Fruit fly (Drosophila melanogaster) whole organism, embryonic: ENCODE measurements around the gene CG5828.

Experiments used
- Abd-B ChIP-seq: fragments of 200-800 bp; sonication (Bioruptor generic); optimal IDR thresholded peaks from 2 replicates; lab custom pipeline; 2018; ENCODE audit warnings: missing biosample characterization, mild to moderate bottlenecking, missing genetic modification characterization, moderate library complexity
- Aef1 ChIP-seq: fragments of 200-800 bp; sonication (Bioruptor generic); IDR thresholded peaks from 3 replicates; pipeline ENCODE4 v1.3.6; 2022; ENCODE audit warnings: missing biosample characterization, missing genetic modification characterization
- Atf6 ChIP-seq: fragments of 200-800 bp; sonication (Bioruptor generic); IDR thresholded peaks from 2 replicates; pipeline ENCODE4 v1.3.6; 2022; ENCODE audit warnings: missing biosample characterization, missing genetic modification characterization
- CG1024 ChIP-seq: fragments of 200-800 bp; sonication (Bioruptor generic); IDR thresholded peaks from 2 replicates; pipeline ENCODE4 v1.3.6; 2022; ENCODE audit warnings: missing biosample characterization, missing genetic modification characterization
- CG12744 ChIP-seq: fragments of 200-800 bp; sonication (Bioruptor generic); optimal IDR thresholded peaks from 2 replicates; lab custom pipeline; 2016; ENCODE audit warnings: missing biosample characterization, missing genetic modification characterization
- CG14050 ChIP-seq: fragments of 200-800 bp; sonication (Bioruptor generic); IDR thresholded peaks from 3 replicates; pipeline ENCODE4 v1.3.6; 2022; ENCODE audit warnings: missing biosample characterization, missing genetic modification characterization
- CG14710 ChIP-seq: fragments of 200-800 bp; sonication (Bioruptor generic); optimal IDR thresholded peaks from 3 replicates; lab custom pipeline; 2019; ENCODE audit warnings: missing biosample characterization, mild to moderate bottlenecking, missing genetic modification characterization, moderate library complexity
- CG17568 ChIP-seq: fragments of 200-800 bp; sonication (Bioruptor generic); optimal IDR thresholded peaks from 2 replicates; lab custom pipeline; 2018; ENCODE audit warnings: missing biosample characterization, mild to moderate bottlenecking, missing genetic modification characterization, moderate library complexity
- CG2889 ChIP-seq: fragments of 200-800 bp; sonication (Bioruptor generic); IDR thresholded peaks from 3 replicates; pipeline ENCODE4 v1.3.6; 2022; ENCODE audit warnings: missing biosample characterization, missing genetic modification characterization
- CG3065 ChIP-seq: fragments of 200-800 bp; sonication (Bioruptor generic); optimal IDR thresholded peaks from 2 replicates; lab custom pipeline; 2016; ENCODE audit warnings: missing biosample characterization, missing genetic modification characterization
- CG31224 ChIP-seq: fragments of 200-800 bp; sonication (Bioruptor generic); IDR thresholded peaks from 2 replicates; pipeline ENCODE4 v1.3.6; 2022; ENCODE audit warnings: missing biosample characterization, missing genetic modification characterization
- CG42726 ChIP-seq: fragments of 200-800 bp; sonication (Bioruptor generic); IDR thresholded peaks from 2 replicates; pipeline ENCODE4 v1.3.6; 2022; ENCODE audit warnings: missing biosample characterization, missing genetic modification characterization; ENCODE audit not compliant: partially characterized antibody
- CG4820 ChIP-seq: fragments of 200-800 bp; sonication (Bioruptor generic); optimal IDR thresholded peaks from 3 replicates; lab custom pipeline; 2016; ENCODE audit warnings: missing biosample characterization, missing genetic modification characterization
- CG6765 ChIP-seq: fragments of 200-800 bp; sonication (Bioruptor generic); optimal IDR thresholded peaks from 3 replicates; lab custom pipeline; 2017; ENCODE audit warnings: missing biosample characterization, mild to moderate bottlenecking, missing genetic modification characterization
- CG7928 ChIP-seq: fragments of 200-800 bp; sonication (Bioruptor generic); optimal IDR thresholded peaks from 2 replicates; lab custom pipeline; 2017; ENCODE audit warnings: missing biosample characterization, mild to moderate bottlenecking, missing genetic modification characterization
- CG8765 ChIP-seq: fragments of 200-800 bp; sonication (Bioruptor generic); IDR thresholded peaks from 2 replicates; pipeline ENCODE4 v1.3.6; 2022; ENCODE audit warnings: missing biosample characterization, missing genetic modification characterization
- D19B ChIP-seq: fragments of 200-800 bp; sonication (Bioruptor generic); optimal IDR thresholded peaks from 2 replicates; lab custom pipeline; 2017; ENCODE audit warnings: missing biosample characterization, mild to moderate bottlenecking, missing genetic modification characterization
- Dad ChIP-seq: fragments of 200-800 bp; sonication (Bioruptor generic); optimal IDR thresholded peaks from 3 replicates; lab custom pipeline; 2016; ENCODE audit warnings: missing biosample characterization, missing genetic modification characterization
- Doc2 ChIP-seq: fragments of 200-800 bp; sonication (Bioruptor generic); IDR thresholded peaks from 2 replicates; pipeline ENCODE4 v1.3.6; 2022; ENCODE audit warnings: missing biosample characterization, missing genetic modification characterization
- Gsc ChIP-seq: fragments of 200-800 bp; sonication (Bioruptor generic); IDR thresholded peaks from 2 replicates; pipeline ENCODE4 v1.3.6; 2022; ENCODE audit warnings: missing biosample characterization, missing genetic modification characterization
- H2.0 ChIP-seq: fragments of 200-800 bp; sonication (Bioruptor generic); IDR thresholded peaks from 2 replicates; pipeline ENCODE4 v1.3.6; 2022; ENCODE audit warnings: missing biosample characterization, missing genetic modification characterization
- Hey ChIP-seq: fragments of 200-800 bp; sonication (Bioruptor generic); optimal IDR thresholded peaks from 3 replicates; lab custom pipeline; 2018; ENCODE audit warnings: missing biosample characterization, mild to moderate bottlenecking, missing genetic modification characterization
- Hmr ChIP-seq: fragments of 200-800 bp; sonication (Bioruptor generic); optimal IDR thresholded peaks from 3 replicates; lab custom pipeline; 2017; ENCODE audit warnings: mild to moderate bottlenecking, missing biosample characterization, missing genetic modification reagents, missing genetic modification characterization
- Jarid2 ChIP-seq: fragments of 200-800 bp; sonication (Bioruptor generic); optimal IDR thresholded peaks from 3 replicates; lab custom pipeline; 2017; ENCODE audit warnings: mild to moderate bottlenecking, missing biosample characterization, missing genetic modification reagents, missing genetic modification characterization
- NC2β ChIP-seq: fragments of 200-800 bp; sonication (Bioruptor generic); optimal IDR thresholded peaks from 2 replicates; lab custom pipeline; 2016; ENCODE audit warnings: missing biosample characterization, missing genetic modification characterization
- PHDP ChIP-seq: fragments of 200-800 bp; sonication (Bioruptor generic); optimal IDR thresholded peaks from 3 replicates; lab custom pipeline; 2018; ENCODE audit warnings: missing biosample characterization, mild to moderate bottlenecking, missing genetic modification characterization, moderate library complexity
- Sin3A ChIP-seq: fragments of >200 bp; optimal IDR thresholded peaks from 2 replicates; lab custom pipeline; 2018
- Sox102F ChIP-seq: fragments of 200-800 bp; sonication (Bioruptor generic); optimal IDR thresholded peaks from 2 replicates; lab custom pipeline; 2018; ENCODE audit warnings: missing biosample characterization, mild to moderate bottlenecking, missing genetic modification characterization, moderate library complexity
- Trl ChIP-seq, 3 experiments: fragments of >200 bp in 2 of 3; fragments of 200-800 bp in 1 of 3; sonication (Bioruptor generic) in 1 of 3; optimal IDR thresholded peaks; 2 replicates in 1 of 3; 3 replicates in 2 of 3; lab custom pipeline; 2016 to 2017; ENCODE audit warnings: missing biosample characterization in 1 of 3, missing genetic modification characterization in 1 of 3
- al ChIP-seq: fragments of 200-800 bp; sonication (Bioruptor generic); IDR thresholded peaks from 2 replicates; pipeline ENCODE4 v1.3.6; 2022; ENCODE audit warnings: missing biosample characterization, missing genetic modification characterization
- ara ChIP-seq: fragments of 200-800 bp; sonication (Bioruptor generic); IDR thresholded peaks from 2 replicates; pipeline ENCODE4 v1.3.6; 2022; ENCODE audit warnings: missing biosample characterization, missing genetic modification characterization
- bab2 ChIP-seq: fragments of 200-800 bp; sonication (Bioruptor generic); optimal IDR thresholded peaks from 2 replicates; lab custom pipeline; 2016; ENCODE audit warnings: missing biosample characterization, missing genetic modification characterization
- crc ChIP-seq: fragments of 200-800 bp; sonication (Bioruptor generic); optimal IDR thresholded peaks from 2 replicates; lab custom pipeline; 2016; ENCODE audit warnings: missing biosample characterization, missing genetic modification characterization
- esg ChIP-seq: fragments of 200-800 bp; sonication (Bioruptor generic); conservative IDR thresholded peaks from 2 replicates; pipeline ENCODE4 v1.3.6; 2022; ENCODE audit warnings: missing biosample characterization, missing genetic modification characterization
- ewg ChIP-seq: fragments of 200-800 bp; sonication (Bioruptor generic); optimal IDR thresholded peaks from 3 replicates; lab custom pipeline; 2017; ENCODE audit warnings: mild to moderate bottlenecking, missing biosample characterization, missing genetic modification reagents, missing genetic modification characterization
- fd3F ChIP-seq: fragments of 200-800 bp; sonication (Bioruptor generic); optimal IDR thresholded peaks from 2 replicates; lab custom pipeline; 2018; ENCODE audit warnings: missing biosample characterization, mild to moderate bottlenecking, missing genetic modification characterization, moderate library complexity
- gsb ChIP-seq: fragments of 200-800 bp; sonication (Bioruptor generic); IDR thresholded peaks from 2 replicates; pipeline ENCODE4 v1.3.6; 2022; ENCODE audit warnings: missing biosample characterization, missing genetic modification characterization
- luna ChIP-seq: fragments of 200-800 bp; sonication (Bioruptor generic); optimal IDR thresholded peaks from 2 replicates; lab custom pipeline; 2016; ENCODE audit warnings: missing biosample characterization, missing genetic modification characterization
- mld ChIP-seq: fragments of 200-800 bp; sonication (Bioruptor generic); IDR thresholded peaks from 3 replicates; pipeline ENCODE4 v1.3.6; 2022; ENCODE audit warnings: missing biosample characterization, missing genetic modification characterization; ENCODE audit not compliant: partially characterized antibody
- nerfin-2 ChIP-seq: fragments of 200-800 bp; sonication (Bioruptor generic); IDR thresholded peaks from 2 replicates; pipeline ENCODE4 v1.3.6; 2022; ENCODE audit warnings: missing biosample characterization, missing genetic modification characterization; ENCODE audit not compliant: partially characterized antibody
- otp ChIP-seq: fragments of 200-800 bp; sonication (Bioruptor generic); IDR thresholded peaks from 3 replicates; pipeline ENCODE4, ENCODE4 v1.3.6; 2022; ENCODE audit warnings: missing biosample characterization, missing genetic modification characterization
- pho ChIP-seq: fragments of 200-800 bp; sonication (Bioruptor generic); optimal IDR thresholded peaks from 2 replicates; lab custom pipeline; 2016; ENCODE audit warnings: missing biosample characterization, missing genetic modification characterization
- pnt ChIP-seq: fragments of 200-800 bp; sonication (Bioruptor generic); optimal IDR thresholded peaks from 3 replicates; lab custom pipeline; 2016; ENCODE audit warnings: missing biosample characterization, missing genetic modification characterization
- psq ChIP-seq: fragments of 200-800 bp; sonication (Bioruptor generic); optimal IDR thresholded peaks from 2 replicates; lab custom pipeline; 2017; ENCODE audit warnings: missing biosample characterization, missing genetic modification characterization
- ranshi ChIP-seq: fragments of 200-800 bp; sonication (Bioruptor generic); IDR thresholded peaks from 2 replicates; pipeline ENCODE4 v1.3.6; 2022; ENCODE audit warnings: missing biosample characterization, missing genetic modification characterization
- repo ChIP-seq: fragments of 200-800 bp; sonication (Bioruptor generic); optimal IDR thresholded peaks from 2 replicates; lab custom pipeline; 2016; ENCODE audit warnings: missing biosample characterization, missing genetic modification characterization
- schlank ChIP-seq: fragments of 200-800 bp; sonication (Bioruptor generic); optimal IDR thresholded peaks from 2 replicates; lab custom pipeline; 2018; ENCODE audit warnings: missing biosample characterization, mild to moderate bottlenecking, missing genetic modification characterization
- slou ChIP-seq: fragments of 200-800 bp; sonication (Bioruptor generic); optimal IDR thresholded peaks from 3 replicates; lab custom pipeline; 2016; ENCODE audit warnings: missing biosample characterization, missing genetic modification characterization
- tap ChIP-seq: fragments of 200-800 bp; optimal IDR thresholded peaks from 3 replicates; lab custom pipeline; 2019; ENCODE audit warnings: missing biosample characterization, mild to moderate bottlenecking, missing genetic modification characterization, moderate library complexity
- wor ChIP-seq: fragments of 200-800 bp; sonication (Bioruptor generic); IDR thresholded peaks from 2 replicates; pipeline ENCODE4 v1.3.6; 2022; ENCODE audit warnings: missing biosample characterization, missing genetic modification characterization

The CG5828 gene

DNA sequence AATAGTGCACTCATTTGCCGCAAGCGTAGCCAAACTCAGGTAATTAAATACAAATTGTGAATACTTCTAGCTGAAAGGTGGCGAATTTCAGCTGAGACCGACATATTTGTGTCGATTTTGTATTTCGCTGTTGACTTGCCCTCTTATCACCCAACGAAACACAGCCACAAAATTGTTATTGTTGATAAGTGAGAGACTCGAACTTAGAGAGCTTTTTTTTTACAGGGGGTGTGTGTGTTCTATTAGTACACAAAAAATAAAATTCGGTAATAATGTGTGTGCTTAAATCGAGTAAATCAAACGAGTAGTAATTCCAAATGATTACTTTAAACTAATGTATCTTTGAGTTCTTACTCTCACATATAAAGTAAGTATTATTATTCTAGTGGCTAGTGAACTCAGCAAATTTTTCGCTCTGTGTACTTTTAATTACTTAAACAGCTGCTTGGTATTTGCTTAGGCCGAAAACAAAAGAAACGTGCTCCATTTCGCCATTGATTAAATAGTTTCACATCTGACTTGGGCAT lies 32.8 kb upstream of the CG5828 start (continued):
- TF ChIP-seq schlank (peak; percentile 69), Hmr (GFP tag; lab: Kevin White, UChicago) (peak; percentile 91), crc (GFP tag; lab: Kevin White, UChicago) (peak; percentile 83), ara (GFP tag; lab: Robert Waterston, UW) (peak; percentile 40; the same call in 1 of the 2 replicates), CG3065 (no peak), Jarid2 (GFP tag; lab: Kevin White, UChicago) (peak; percentile 12), Sin3A (lab: Kevin White, UChicago) (no peak), psq (GFP tag; lab: Kevin White, UChicago) (no peak), Doc2 (GFP tag; lab: Robert Waterston, UW) (no peak), bab2 (GFP tag; lab: Kevin White, UChicago) (peak; percentile 56), Trl (optimal IDR thresholded peaks at IDR 0.05; lab: Kevin White, UChicago) (no peak), Trl (GFP tag; optimal IDR thresholded peaks at IDR 0.05; lab: Kevin White, UChicago) (peak; percentile 77), wor (GFP tag; lab: Robert Waterston, UW) (0 out of 2 replicates have a peak, but pooled peaks have one; percentile 19), luna (GFP tag; lab: Kevin White, UChicago) (peak; percentile 34), esg (GFP tag; lab: Robert Waterston, UW) (peak; percentile 70), pho (peak; percentile 20), H2.0 (GFP tag; lab: Robert Waterston, UW) (peak; percentile 49; the same call in 1 of the 2 replicates), CG8765 (GFP tag; lab: Robert Waterston, UW) (no peak), tap (tag; lab: Kevin White, UChicago) (peak; percentile 61), Abd-B (GFP tag; lab: Kevin White, UChicago) (peak; percentile 51), Aef1 (GFP tag; lab: Robert Waterston, UW) (0 out of 3 replicates have a peak, but pooled peaks have one; percentile 46), Atf6 (GFP tag; lab: Robert Waterston, UW) (peak; percentile 80), al (GFP tag; lab: Robert Waterston, UW) (no peak; the same call in 1 of the 2 replicates), NC2β (GFP tag; lab: Kevin White, UChicago) (peak; percentile 28), slou (GFP tag; lab: Kevin White, UChicago) (peak; percentile 43), Gsc (no peak), gsb (peak; percentile 49), PHDP (tag; lab: Kevin White, UChicago) (peak; percentile 73), CG1024 (peak; percentile 41; the same call in 1 of the 2 replicates), D19B (peak; percentile 22), nerfin-2 (no peak), CG14050 (GFP tag; lab: Robert Waterston, UW) (0 out of 3 replicates have a peak, but pooled peaks have one; percentile 27), fd3F (GFP tag; lab: Kevin White, UChicago) (peak; percentile 9), CG42726 (no peak), CG14710 (tag; lab: Kevin White, UChicago) (peak; percentile 28), CG2889 (GFP tag; lab: Robert Waterston, UW) (peak; percentile 45; the same call in 1 of the 3 replicates), CG12744 (GFP tag; lab: Kevin White, UChicago) (peak; percentile 41), Sox102F (GFP tag; lab: Kevin White, UChicago) (peak; percentile 67), Dad (no peak), repo (GFP tag; lab: Kevin White, UChicago) (peak; percentile 15), mld (no peak), ewg (GFP tag; lab: Kevin White, UChicago) (peak; percentile 48), Hey (tag; lab: Kevin White, UChicago) (peak; percentile 6), CG6765 (GFP tag; lab: Kevin White, UChicago) (peak; percentile 74), ranshi (peak; percentile 70), otp (peak; percentile 82), pnt (GFP tag; lab: Kevin White, UChicago) (peak; percentile 60), CG31224 (GFP tag; lab: Robert Waterston, UW) (peak; percentile 14; the same call in 1 of the 2 replicates), CG17568 (peak; percentile 7), CG7928 (GFP tag; lab: Kevin White, UChicago) (peak; percentile 20), CG4820 (GFP tag; lab: Kevin White, UChicago) (peak; percentile 15)
